Worm (Caenorhabditis elegans) whole organism, L4/young adult: ENCODE data around the gene tam-1.

ENCODE experiments used
- W03F9.2 ChIP-seq: fragments of 150-350 bp; optimal IDR thresholded peaks from 2 replicates; lab custom pipeline; 2014; ENCODE audit warnings: missing biosample characterization, missing genetic modification characterization
- him-1 ChIP-seq: sonication (generic microtip); optimal IDR thresholded peaks from 2 replicates; lab custom pipeline; 2016; ENCODE audit warnings: missing genotype, missing genetic modification reagents, missing genetic modification characterization, missing compliant biosample characterization

DNA sequence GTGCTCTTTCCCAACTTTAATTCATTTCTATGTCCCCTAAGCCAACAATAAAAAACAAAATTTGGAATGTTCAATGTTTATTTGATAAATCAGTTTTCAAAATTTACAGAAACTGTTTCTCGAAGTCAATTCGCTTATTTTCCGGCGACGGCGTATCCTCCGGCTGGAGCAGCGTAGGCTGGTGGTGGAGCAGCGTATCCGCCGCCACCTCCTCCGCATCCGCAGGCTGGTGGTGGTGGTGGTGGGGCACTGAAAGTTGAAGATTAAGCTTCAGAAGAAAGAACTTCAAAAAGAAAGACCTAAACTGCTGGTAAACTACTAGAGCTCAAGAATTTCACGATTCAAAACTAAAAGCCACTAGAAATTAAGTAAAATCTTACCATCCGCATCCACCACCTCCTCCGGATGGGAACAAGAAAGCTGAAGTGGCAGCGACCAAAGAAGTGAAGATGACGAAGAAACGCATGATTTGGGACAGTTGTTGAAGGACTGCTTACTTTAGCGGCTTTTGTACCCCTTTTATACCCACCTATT lies 44.7 kb downstream of the tam-1 start, which contains the start of gene C02E7.7:
- TF ChIP-seq W03F9.2 (tag; lab: Kevin White, UChicago), result no peak
- no peak for TF ChIP-seq him-1
